Fruit fly (Drosophila melanogaster) whole organism, embryonic: ENCODE results near the gene AP-1sigma.

ENCODE experiments used
- Abd-B ChIP-seq: fragments of 200-800 bp; sonication (Bioruptor generic); optimal IDR thresholded peaks from 2 replicates; lab custom pipeline; 2018; ENCODE audit warnings: missing biosample characterization, mild to moderate bottlenecking, missing genetic modification characterization, moderate library complexity
- Antp ChIP-seq: fragments of 200-800 bp; sonication (Bioruptor generic); optimal IDR thresholded peaks from 3 replicates; lab custom pipeline; 2016; ENCODE audit warnings: missing biosample characterization, missing genetic modification characterization
- Atf3 ChIP-seq: fragments of 200-800 bp; sonication (Bioruptor generic); optimal IDR thresholded peaks from 3 replicates; lab custom pipeline; 2016; ENCODE audit warnings: missing biosample characterization, missing genetic modification characterization
- CG10209 ChIP-seq: fragments of 200-800 bp; sonication (Bioruptor generic); optimal IDR thresholded peaks from 3 replicates; lab custom pipeline; 2017; ENCODE audit warnings: missing biosample characterization, mild to moderate bottlenecking, missing genetic modification characterization, missing genetic modification reagents
- CG10321 ChIP-seq: fragments of 200-800 bp; sonication (Bioruptor generic); IDR thresholded peaks from 2 replicates; pipeline ENCODE4 v1.3.6; 2022; ENCODE audit warnings: missing biosample characterization, missing genetic modification characterization
- CG11504 ChIP-seq: fragments of 200-800 bp; sonication (Bioruptor generic); optimal IDR thresholded peaks from 3 replicates; lab custom pipeline; 2019; ENCODE audit warnings: missing biosample characterization, mild to moderate bottlenecking, missing genetic modification characterization, moderate library complexity
- CG14014 ChIP-seq: fragments of 200-800 bp; sonication (Bioruptor generic); IDR thresholded peaks from 2 replicates; pipeline ENCODE4 v1.3.6; 2022; ENCODE audit warnings: missing biosample characterization, missing genetic modification characterization
- CG14050 ChIP-seq: fragments of 200-800 bp; sonication (Bioruptor generic); IDR thresholded peaks from 3 replicates; pipeline ENCODE4 v1.3.6; 2022; ENCODE audit warnings: missing biosample characterization, missing genetic modification characterization
- CG14667 ChIP-seq: fragments of 200-800 bp; sonication (Bioruptor generic); IDR thresholded peaks from 2 replicates; pipeline ENCODE4 v1.3.6; 2022; ENCODE audit warnings: missing biosample characterization, missing genetic modification characterization
- CG15601 ChIP-seq: fragments of 200-800 bp; sonication (Bioruptor generic); optimal IDR thresholded peaks from 3 replicates; lab custom pipeline; 2019; ENCODE audit warnings: missing biosample characterization, mild to moderate bottlenecking, missing genetic modification characterization, moderate library complexity
- CG3163 ChIP-seq: fragments of 200-800 bp; sonication (Bioruptor generic); optimal IDR thresholded peaks from 3 replicates; lab custom pipeline; 2016; ENCODE audit warnings: missing biosample characterization, missing genetic modification characterization
- CG3726 ChIP-seq: fragments of 200-800 bp; sonication (Bioruptor generic); IDR thresholded peaks from 3 replicates; pipeline ENCODE4, ENCODE4 v1.3.6; 2022; ENCODE audit warnings: missing biosample characterization, missing genetic modification characterization
- CG4707 ChIP-seq: fragments of 200-800 bp; sonication (Bioruptor generic); optimal IDR thresholded peaks from 2 replicates; lab custom pipeline; 2018; ENCODE audit warnings: missing biosample characterization, mild to moderate bottlenecking, missing genetic modification characterization, moderate library complexity
- CG6272 ChIP-seq: fragments of 200-800 bp; sonication (Bioruptor generic); IDR thresholded peaks from 2 replicates; pipeline ENCODE4 v1.3.6; 2022; ENCODE audit warnings: missing biosample characterization, missing genetic modification characterization
- CG7372 ChIP-seq: fragments of 200-800 bp; sonication (Bioruptor generic); IDR thresholded peaks from 2 replicates; pipeline ENCODE4 v1.3.6; 2022; ENCODE audit warnings: missing biosample characterization, missing genetic modification characterization
- CG8290 ChIP-seq, 3 experiments: fragments of 200-800 bp; sonication (Bioruptor generic); optimal IDR thresholded peaks; 2 replicates each; lab custom pipeline; 2016 to 2019; ENCODE audit warnings: missing biosample characterization in 3 of 3, missing genetic modification characterization in 3 of 3, mild to moderate bottlenecking in 2 of 3, moderate library complexity in 1 of 3
- CG9437 ChIP-seq: fragments of 200-800 bp; sonication (Bioruptor generic); optimal IDR thresholded peaks from 2 replicates; lab custom pipeline; 2018; ENCODE audit warnings: missing biosample characterization, mild to moderate bottlenecking, missing genetic modification characterization
- CoRest ChIP-seq: fragments of 200-800 bp; sonication (Bioruptor generic); optimal IDR thresholded peaks from 3 replicates; lab custom pipeline; 2018; ENCODE audit warnings: missing biosample characterization, mild to moderate bottlenecking, missing genetic modification characterization, moderate library complexity
- D ChIP-seq, 2 experiments: fragments of 200-800 bp in 1 of 2; fragments of >200 bp in 1 of 2; sonication (Bioruptor generic) in 1 of 2; optimal IDR thresholded peaks; 2 replicates in 1 of 2; 3 replicates in 1 of 2; lab custom pipeline; 2017; ENCODE audit warnings: mild to moderate bottlenecking in 1 of 2, missing biosample characterization in 1 of 2, missing genetic modification characterization in 1 of 2, missing genetic modification reagents in 1 of 2
- Doc2 ChIP-seq: fragments of 200-800 bp; sonication (Bioruptor generic); IDR thresholded peaks from 2 replicates; pipeline ENCODE4 v1.3.6; 2022; ENCODE audit warnings: missing biosample characterization, missing genetic modification characterization
- Doc3 ChIP-seq: fragments of 200-800 bp; sonication (Bioruptor generic); IDR thresholded peaks from 3 replicates; pipeline ENCODE4 v1.3.6; 2022; ENCODE audit warnings: missing biosample characterization, missing genetic modification characterization; ENCODE audit not compliant: partially characterized antibody
- Drgx ChIP-seq: fragments of 200-800 bp; sonication (Bioruptor generic); IDR thresholded peaks from 2 replicates; pipeline ENCODE4 v1.3.6; 2022; ENCODE audit warnings: missing biosample characterization, missing genetic modification characterization
- E2f1 ChIP-seq: fragments of 200-800 bp; sonication (Bioruptor generic); IDR thresholded peaks from 2 replicates; pipeline ENCODE4 v1.3.6; 2022; ENCODE audit warnings: missing biosample characterization, missing genetic modification characterization
- ERR ChIP-seq: fragments of 200-800 bp; sonication (Bioruptor generic); optimal IDR thresholded peaks from 2 replicates; lab custom pipeline; 2016; ENCODE audit warnings: missing biosample characterization, missing genetic modification characterization
- Eip74EF ChIP-seq, 2 experiments: fragments of 200-800 bp in 1 of 2; fragments of >200 bp in 1 of 2; sonication (Bioruptor generic) in 1 of 2; optimal IDR thresholded peaks; 2 replicates each; lab custom pipeline; 2017 to 2019; ENCODE audit warnings: missing biosample characterization in 2 of 2, missing genetic modification characterization in 2 of 2, mild to moderate bottlenecking in 1 of 2, moderate library complexity in 1 of 2
- Gsc ChIP-seq: fragments of 200-800 bp; sonication (Bioruptor generic); IDR thresholded peaks from 2 replicates; pipeline ENCODE4 v1.3.6; 2022; ENCODE audit warnings: missing biosample characterization, missing genetic modification characterization
- Gug ChIP-seq: fragments of 200-800 bp; sonication (Bioruptor generic); IDR thresholded peaks from 4 replicates; pipeline ENCODE4 v1.3.6; 2022; ENCODE audit warnings: missing biosample characterization, missing genetic modification characterization
- Hmx ChIP-seq: fragments of 200-800 bp; sonication (Bioruptor generic); optimal IDR thresholded peaks from 2 replicates; lab custom pipeline; 2016; ENCODE audit warnings: missing biosample characterization, missing genetic modification characterization
- Hsf ChIP-seq: fragments of 200-800 bp; sonication (Bioruptor generic); optimal IDR thresholded peaks from 3 replicates; lab custom pipeline; 2016; ENCODE audit warnings: missing biosample characterization, missing genetic modification characterization
- Lpt ChIP-seq: fragments of >200 bp; optimal IDR thresholded peaks from 2 replicates; lab custom pipeline; 2018; ENCODE audit warnings: missing biosample characterization, missing genetic modification characterization
- Pdp1 ChIP-seq, 2 experiments: fragments of 200-800 bp; sonication (Bioruptor generic); optimal IDR thresholded peaks; 3 replicates each; lab custom pipeline; 2016; ENCODE audit warnings: missing biosample characterization in 2 of 2, missing genetic modification characterization in 2 of 2, mild to moderate bottlenecking in 1 of 2, moderate library complexity in 1 of 2
- Trl ChIP-seq, 3 experiments: fragments of >200 bp in 2 of 3; fragments of 200-800 bp in 1 of 3; sonication (Bioruptor generic) in 1 of 3; optimal IDR thresholded peaks; 2 replicates in 1 of 3; 3 replicates in 2 of 3; lab custom pipeline; 2016 to 2017; ENCODE audit warnings: missing biosample characterization in 1 of 3, missing genetic modification characterization in 1 of 3
- ato ChIP-seq: fragments of 200-800 bp; sonication (Bioruptor generic); IDR thresholded peaks from 2 replicates; pipeline ENCODE4 v1.3.6; 2022; ENCODE audit warnings: missing biosample characterization, missing genetic modification characterization; ENCODE audit not compliant: partially characterized antibody
- gro ChIP-seq: fragments of 200-800 bp; sonication (Bioruptor generic); optimal IDR thresholded peaks from 2 replicates; lab custom pipeline; 2016; ENCODE audit warnings: missing biosample characterization, missing genetic modification characterization
- hkb ChIP-seq, 2 experiments: fragments of 200-800 bp in 1 of 2; fragments of >200 bp in 1 of 2; sonication (Bioruptor generic) in 1 of 2; IDR thresholded peaks in 1 of 2; optimal IDR thresholded peaks in 1 of 2; 2 replicates each; pipeline versions ENCODE4 v1.3.6 to Lab custom; 2017 to 2022; ENCODE audit warnings: missing biosample characterization in 1 of 2, missing genetic modification characterization in 1 of 2
- hth ChIP-seq: fragments of >200 bp; optimal IDR thresholded peaks from 2 replicates; lab custom pipeline; 2017; ENCODE audit warnings: inconsistent platforms
- jigr1 ChIP-seq: fragments of 200-800 bp; sonication (Bioruptor generic); IDR thresholded peaks from 3 replicates; pipeline ENCODE4 v1.3.6; 2022; ENCODE audit warnings: missing biosample characterization, missing genetic modification characterization
- ken ChIP-seq: fragments of 200-800 bp; sonication (Bioruptor generic); IDR thresholded peaks from 3 replicates; pipeline ENCODE4 v1.3.6; 2022; ENCODE audit warnings: missing biosample characterization, missing genetic modification characterization
- oc ChIP-seq: fragments of 200-800 bp; sonication (Bioruptor generic); optimal IDR thresholded peaks from 2 replicates; lab custom pipeline; 2018; ENCODE audit warnings: missing biosample characterization, mild to moderate bottlenecking, missing genetic modification characterization, moderate library complexity
- phol ChIP-seq: fragments of 200-800 bp; sonication (Bioruptor generic); optimal IDR thresholded peaks from 3 replicates; lab custom pipeline; 2018; ENCODE audit warnings: missing biosample characterization, mild to moderate bottlenecking, missing genetic modification characterization, moderate library complexity
- pros ChIP-seq: fragments of 200-800 bp; sonication (Bioruptor generic); optimal IDR thresholded peaks from 3 replicates; lab custom pipeline; 2019; ENCODE audit warnings: missing biosample characterization, mild to moderate bottlenecking, missing genetic modification characterization, moderate library complexity
- pum ChIP-seq: fragments of 200-800 bp; sonication (Bioruptor generic); optimal IDR thresholded peaks from 2 replicates; lab custom pipeline; 2016; ENCODE audit warnings: missing biosample characterization, missing genetic modification characterization
- sens ChIP-seq: fragments of 200-800 bp; sonication (Bioruptor generic); peaks from one replicate; lab custom pipeline; 2016; ENCODE audit warnings: missing biosample characterization, missing genetic modification characterization
- sna ChIP-seq: fragments of 200-800 bp; sonication (Bioruptor generic); IDR thresholded peaks from 2 replicates; pipeline ENCODE4 v1.3.6; 2022; ENCODE audit warnings: missing biosample characterization, missing genetic modification characterization; ENCODE audit not compliant: partially characterized antibody
- sr ChIP-seq: fragments of 200-800 bp; sonication (Bioruptor generic); IDR thresholded peaks from 3 replicates; pipeline ENCODE4 v1.3.6; 2022; ENCODE audit warnings: missing biosample characterization, missing genetic modification characterization
- ssp ChIP-seq: fragments of 200-800 bp; sonication (Bioruptor generic); IDR thresholded peaks from 2 replicates; pipeline ENCODE4 v1.3.6; 2022; ENCODE audit warnings: missing biosample characterization, missing genetic modification characterization
- tap ChIP-seq: fragments of 200-800 bp; optimal IDR thresholded peaks from 3 replicates; lab custom pipeline; 2019; ENCODE audit warnings: missing biosample characterization, mild to moderate bottlenecking, missing genetic modification characterization, moderate library complexity
- vfl ChIP-seq: fragments of 200-800 bp; sonication (Bioruptor generic); optimal IDR thresholded peaks from 2 replicates; lab custom pipeline; 2016; ENCODE audit warnings: missing biosample characterization, missing genetic modification characterization

Gene AP-1sigma

DNA sequence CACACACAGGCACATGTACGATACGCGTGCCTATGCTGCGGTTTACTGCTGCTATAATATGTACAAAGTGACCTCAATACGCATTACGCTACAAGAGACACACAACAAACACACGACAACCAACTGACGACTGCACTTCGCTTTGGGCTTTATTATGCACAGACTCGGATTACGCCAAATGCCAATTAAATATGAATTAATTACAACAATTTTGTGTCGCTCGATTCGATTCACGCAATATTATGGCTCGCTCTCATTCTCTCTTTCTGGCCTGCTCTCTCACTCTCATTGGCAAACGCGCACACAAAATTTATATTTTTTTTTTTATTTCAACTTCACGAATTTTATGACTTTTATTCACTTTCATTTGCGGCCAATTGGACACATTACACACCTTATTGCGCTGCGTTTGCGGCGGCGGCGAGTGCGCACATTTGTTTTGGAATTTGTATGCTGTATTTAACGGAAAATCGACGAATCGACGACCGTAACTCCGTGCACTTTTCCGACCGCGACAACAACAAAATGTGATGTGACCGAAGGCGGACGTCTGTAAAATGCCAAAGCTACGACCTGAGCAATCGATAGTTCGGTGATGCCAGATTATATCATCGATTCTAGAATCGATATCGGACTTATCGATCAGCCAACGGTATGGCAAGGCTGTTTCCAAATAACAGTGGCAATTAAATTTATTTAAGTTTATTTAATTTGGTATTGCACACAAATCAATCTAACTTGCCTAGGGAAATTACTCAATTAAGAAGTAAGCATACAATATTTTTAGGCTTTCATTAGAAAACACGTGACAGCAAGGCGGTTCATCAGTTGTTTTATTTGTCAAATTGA lies 35.7 kb upstream of the AP-1sigma start, which contains the start of the genes sba and CG31141 (continued):
- TF ChIP-seq tap (tag; lab: Kevin White, UChicago) (peak; percentile 16), pum (GFP tag; lab: Kevin White, UChicago) (no peak), vfl (no peak), CG6272 (peak; percentile 25; the same call in 1 of the 2 replicates), CG10209 (GFP tag; lab: Kevin White, UChicago) (no peak), CG10321 (GFP tag; lab: Robert Waterston, UW) (no peak), sens (peak; percentile 81), sna (GFP tag; lab: Robert Waterston, UW) (peak; percentile 73), phol (tag; lab: Kevin White, UChicago) (peak; percentile 15), CG9437 (peak; percentile 13), CG8290 (GFP tag; optimal IDR thresholded peaks at IDR 0.05; lab: Kevin White, UChicago) (no peak), CG8290 (tag; optimal IDR thresholded peaks at IDR 0.05; lab: Kevin White, UChicago) (peak in 1 of 2 experiments; percentile 81), CG15601 (tag; lab: Kevin White, UChicago) (peak; percentile 56), sr (GFP tag; lab: Robert Waterston, UW) (no peak), CG7372 (GFP tag; lab: Robert Waterston, UW) (no peak), hth (no peak), ssp (GFP tag; lab: Robert Waterston, UW) (no peak), Antp (GFP tag; lab: Kevin White, UChicago) (no peak), jigr1 (GFP tag; lab: Robert Waterston, UW) (no peak), Trl (optimal IDR thresholded peaks at IDR 0.05; lab: Kevin White, UChicago) (peak; percentile 77 to 91), Trl (GFP tag; optimal IDR thresholded peaks at IDR 0.05; lab: Kevin White, UChicago) (no peak), E2f1 (GFP tag; lab: Robert Waterston, UW) (no peak), pros (GFP tag; lab: Kevin White, UChicago) (no peak), Hmx (GFP tag; lab: Kevin White, UChicago) (no peak), hkb (optimal IDR thresholded peaks at IDR 0.05; lab: Kevin White, UChicago) (no peak), hkb (GFP tag; IDR thresholded peaks at IDR 0.05; lab: Robert Waterston, UW) (peak; percentile 50), D (optimal IDR thresholded peaks at IDR 0.05; lab: Kevin White, UChicago) (no peak), D (GFP tag; optimal IDR thresholded peaks at IDR 0.05; lab: Kevin White, UChicago) (no peak), Drgx (GFP tag; lab: Robert Waterston, UW) (no peak), ato (GFP tag; lab: Robert Waterston, UW) (peak; percentile 84), CG14667 (GFP tag; lab: Robert Waterston, UW) (no peak), CoRest (tag; lab: Kevin White, UChicago) (peak; percentile 59), Lpt (GFP tag; lab: Kevin White, UChicago) (no peak), Eip74EF (GFP tag; optimal IDR thresholded peaks at IDR 0.05; lab: Kevin White, UChicago) (peak in 1 of 2 experiments; percentile 27), Pdp1 (GFP tag; optimal IDR thresholded peaks at IDR 0.05; lab: Kevin White, UChicago) (peak in 1 of 2 experiments; percentile 83), CG3163 (GFP tag; lab: Kevin White, UChicago) (no peak), Atf3 (GFP tag; lab: Kevin White, UChicago) (no peak), oc (tag; lab: Kevin White, UChicago) (no peak), Gug (GFP tag; lab: Robert Waterston, UW) (no peak), gro (GFP tag; lab: Kevin White, UChicago) (peak; percentile 73), Gsc (GFP tag; lab: Robert Waterston, UW) (no peak), Doc2 (GFP tag; lab: Robert Waterston, UW) (no peak), CG3726 (GFP tag; lab: Robert Waterston, UW) (no peak), Hsf (GFP tag; lab: Kevin White, UChicago) (peak; percentile 17), Doc3 (GFP tag; lab: Robert Waterston, UW) (peak; percentile 67), CG11504 (peak; percentile 14), ERR (GFP tag; lab: Kevin White, UChicago) (no peak), ken (GFP tag; lab: Robert Waterston, UW) (no peak), Abd-B (GFP tag; lab: Kevin White, UChicago) (peak; percentile 26), CG4707 (GFP tag; lab: Kevin White, UChicago) (peak; percentile 29), CG14050 (GFP tag; lab: Robert Waterston, UW) (no peak), CG14014 (GFP tag; lab: Robert Waterston, UW) (no peak)
